Fruit fly (Drosophila melanogaster): ENCODE measurements around the gene Pa1.

DNA sequence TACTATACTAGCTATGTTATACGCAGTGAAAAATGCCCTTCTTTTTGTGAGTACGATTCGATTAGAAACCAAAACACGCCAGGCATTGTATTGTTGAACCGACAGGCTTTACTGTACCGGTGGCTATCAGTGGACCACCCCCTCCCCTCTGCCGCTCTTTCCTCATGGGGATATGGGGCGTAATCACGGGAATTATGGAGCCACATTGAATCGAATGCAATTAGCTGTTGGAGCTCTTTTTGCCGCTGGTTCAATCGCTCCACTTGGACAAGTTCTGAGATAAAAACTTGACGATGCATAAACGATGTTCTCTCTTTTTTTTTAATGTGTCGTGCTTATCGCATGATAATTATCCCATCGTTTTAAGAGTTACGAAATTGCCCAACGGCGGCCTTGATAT lies 16.9 kb upstream of the Pa1 start:
- TF ChIP-seq insv (optimal IDR thresholded peaks at IDR 0.05) (no peak), Sin3A (optimal IDR thresholded peaks at IDR 0.05) (no peak), h (optimal IDR thresholded peaks at IDR 0.05) (no peak)

Measured in Kc167 (cell line).